Worm (Caenorhabditis elegans) whole organism, L1 larva: ENCODE data around the gene rom-1.

ENCODE experiments used
- C04F5.9 ChIP-seq: sonication (generic microtip); optimal IDR thresholded peaks from 2 replicates; lab custom pipeline; 2016; ENCODE audit warnings: missing genetic modification characterization, missing compliant biosample characterization
- C34B4.2 ChIP-seq: sonication (generic microtip); optimal IDR thresholded peaks from 2 replicates; lab custom pipeline; 2017; ENCODE audit warnings: mild to moderate bottlenecking, missing genetic modification characterization, missing compliant biosample characterization
- F16B12.6 ChIP-seq: fragments of 150-350 bp; optimal IDR thresholded peaks from 2 replicates; lab custom pipeline; 2014; ENCODE audit warnings: missing biosample characterization, missing genetic modification characterization
- alr-1 ChIP-seq: fragments of 200-800 bp; sonication (Bioruptor generic); optimal IDR thresholded peaks from 2 replicates; lab custom pipeline; 2018; ENCODE audit warnings: borderline replicate concordance, mild to moderate bottlenecking, missing genetic modification characterization, missing compliant biosample characterization
- aly-2 ChIP-seq: fragments of 150-350 bp; optimal IDR thresholded peaks from 2 replicates; lab custom pipeline; 2014; ENCODE audit warnings: missing biosample characterization, missing genetic modification characterization
- blmp-1 ChIP-seq: fragments of 150-350 bp; optimal IDR thresholded peaks from 2 replicates; lab custom pipeline; 2014; ENCODE audit warnings: missing biosample characterization, missing genetic modification characterization
- ceh-82 ChIP-seq, 3 experiments: fragments of 150-350 bp in 1 of 3; sonication (generic microtip) in 2 of 3; optimal IDR thresholded peaks; 2 replicates each; lab custom pipeline; 2014 to 2017; ENCODE audit warnings: missing biosample characterization in 3 of 3, missing genetic modification characterization in 3 of 3
- ceh-88 ChIP-seq: fragments of 200-800 bp; sonication (Bioruptor generic); IDR thresholded peaks from 2 replicates; pipeline ENCODE4 v1.3.6; 2022; ENCODE audit warnings: missing genetic modification characterization, missing compliant biosample characterization
- ceh-90 ChIP-seq: sonication (generic microtip); optimal IDR thresholded peaks from 2 replicates; lab custom pipeline; 2016; ENCODE audit warnings: missing genetic modification characterization, missing compliant biosample characterization
- ces-1 ChIP-seq: fragments of 150-350 bp; optimal IDR thresholded peaks from 2 replicates; lab custom pipeline; 2014; ENCODE audit warnings: missing biosample characterization, missing genetic modification reagents, missing genetic modification characterization
- efl-1 ChIP-seq, 4 experiments: fragments of 150-350 bp; optimal IDR thresholded peaks in 3 of 4; peaks in 1 of 4; 1 replicate in 1 of 4; 2 replicates in 3 of 4; lab custom pipeline; 2014; ENCODE audit warnings: missing biosample characterization in 2 of 4, missing genetic modification characterization in 2 of 4, missing genetic modification reagents in 2 of 4
- egl-27 ChIP-seq, 2 experiments: fragments of 150-350 bp in 1 of 2; sonication (generic microtip); optimal IDR thresholded peaks; 3 replicates each; lab custom pipeline; 2017 to 2018; ENCODE audit warnings: missing biosample characterization in 2 of 2, missing genetic modification characterization in 2 of 2, missing genetic modification reagents in 2 of 2
- elt-2 ChIP-seq: sonication (generic microtip); optimal IDR thresholded peaks from 2 replicates; lab custom pipeline; 2016; ENCODE audit warnings: missing genetic modification characterization, mild to moderate bottlenecking, inconsistent platforms, missing compliant biosample characterization, missing genetic modification reagents
- elt-3 ChIP-seq, 6 experiments: fragments of 150-350 bp in 1 of 6; sonication (generic microtip); optimal IDR thresholded peaks; 2 replicates each; lab custom pipeline; 2017 to 2018; ENCODE audit warnings: missing biosample characterization in 6 of 6, missing genetic modification characterization in 6 of 6, inconsistent platforms in 1 of 6
- ets-5 ChIP-seq: fragments of 200-800 bp; sonication (Bioruptor generic); IDR thresholded peaks from 2 replicates; pipeline ENCODE4 v1.3.6; 2022; ENCODE audit warnings: missing genetic modification characterization, missing compliant biosample characterization
- fkh-10 ChIP-seq: sonication (generic microtip); optimal IDR thresholded peaks from 2 replicates; lab custom pipeline; 2017; ENCODE audit warnings: missing biosample characterization, missing genetic modification reagents, missing genetic modification characterization
- fkh-8 ChIP-seq: sonication (generic microtip); optimal IDR thresholded peaks from 2 replicates; lab custom pipeline; 2016; ENCODE audit warnings: mild to moderate bottlenecking, missing genetic modification characterization, missing compliant biosample characterization
- grh-1 ChIP-seq: fragments of 200-800 bp; sonication (Bioruptor generic); IDR thresholded peaks from 2 replicates; pipeline ENCODE4 v1.3.6; 2022; ENCODE audit warnings: missing genetic modification reagents, missing genetic modification characterization, missing compliant biosample characterization
- hlh-4 ChIP-seq: sonication (generic microtip); optimal IDR thresholded peaks from 2 replicates; lab custom pipeline; 2016; ENCODE audit warnings: mild to moderate bottlenecking, missing genetic modification characterization, missing compliant biosample characterization
- irx-1 ChIP-seq: sonication (generic microtip); optimal IDR thresholded peaks from 2 replicates; lab custom pipeline; 2016; ENCODE audit warnings: missing genetic modification characterization, missing compliant biosample characterization
- isw-1 ChIP-seq: fragments of 200-800 bp; sonication (Bioruptor generic); IDR thresholded peaks from 2 replicates; pipeline ENCODE4 v1.3.6; 2022; ENCODE audit warnings: missing genetic modification characterization, missing compliant biosample characterization
- jun-1 ChIP-seq: fragments of 150-350 bp; optimal IDR thresholded peaks from 2 replicates; lab custom pipeline; 2014; ENCODE audit warnings: missing biosample characterization, missing genetic modification reagents, missing genetic modification characterization
- lin-13 ChIP-seq: fragments of 150-350 bp; optimal IDR thresholded peaks from 2 replicates; lab custom pipeline; 2014; ENCODE audit warnings: missing biosample characterization, missing genetic modification reagents, missing genetic modification characterization
- lin-14 ChIP-seq: fragments of 200-800 bp; sonication (Bioruptor generic); optimal IDR thresholded peaks from 2 replicates; lab custom pipeline; 2018; ENCODE audit warnings: mild to moderate bottlenecking, missing genetic modification characterization, moderate library complexity, missing compliant biosample characterization
- lin-15B ChIP-seq: fragments of 150-350 bp; sonication (generic microtip); optimal IDR thresholded peaks from 3 replicates; lab custom pipeline; 2014; ENCODE audit warnings: missing biosample characterization, missing genetic modification characterization
- lin-35 ChIP-seq, 2 experiments: fragments of 150-350 bp; optimal IDR thresholded peaks; 2 replicates each; lab custom pipeline; 2014; ENCODE audit warnings: missing biosample characterization in 2 of 2, missing genetic modification characterization in 2 of 2, missing genetic modification reagents in 2 of 2
- lin-39 ChIP-seq: fragments of 150-350 bp; optimal IDR thresholded peaks from 2 replicates; lab custom pipeline; 2014; ENCODE audit warnings: missing biosample characterization, missing genetic modification reagents, missing genetic modification characterization
- lsy-2 ChIP-seq, 2 experiments: fragments of 150-350 bp; optimal IDR thresholded peaks; 2 replicates each; lab custom pipeline; 2014; ENCODE audit warnings: missing biosample characterization in 2 of 2, missing genetic modification characterization in 2 of 2
- mdl-1 ChIP-seq, 2 experiments: fragments of 150-350 bp; optimal IDR thresholded peaks; 2 replicates each; lab custom pipeline; 2014 to 2017; ENCODE audit warnings: missing biosample characterization in 2 of 2, missing genetic modification characterization in 2 of 2, inconsistent platforms in 1 of 2
- nhr-12 ChIP-seq: sonication (generic microtip); optimal IDR thresholded peaks from 2 replicates; lab custom pipeline; 2017; ENCODE audit warnings: missing biosample characterization, missing genetic modification characterization
- nhr-19 ChIP-seq: fragments of 200-800 bp; sonication (Bioruptor generic); conservative IDR thresholded peaks from 2 replicates; pipeline ENCODE4 v1.3.6; 2022; ENCODE audit warnings: missing genetic modification characterization, missing compliant biosample characterization
- nhr-20 ChIP-seq: sonication (generic microtip); optimal IDR thresholded peaks from 2 replicates; lab custom pipeline; 2016; ENCODE audit warnings: mild to moderate bottlenecking, missing genetic modification characterization, missing compliant biosample characterization
- nhr-237 ChIP-seq: fragments of 150-350 bp; optimal IDR thresholded peaks from 2 replicates; lab custom pipeline; 2014; ENCODE audit warnings: missing biosample characterization, missing genetic modification characterization
- nhr-28 ChIP-seq: fragments of 150-350 bp; optimal IDR thresholded peaks from 2 replicates; lab custom pipeline; 2014; ENCODE audit warnings: missing biosample characterization, missing genetic modification characterization
- nhr-71 ChIP-seq: sonication (generic microtip); optimal IDR thresholded peaks from 2 replicates; lab custom pipeline; 2016; ENCODE audit warnings: mild to moderate bottlenecking, missing genetic modification characterization, moderate library complexity, missing compliant biosample characterization
- nhr-76 ChIP-seq: sonication (generic microtip); optimal IDR thresholded peaks from 2 replicates; lab custom pipeline; 2017; ENCODE audit warnings: missing biosample characterization, missing genetic modification characterization
- nhr-77 ChIP-seq: fragments of 150-350 bp; optimal IDR thresholded peaks from 2 replicates; lab custom pipeline; 2014; ENCODE audit warnings: missing biosample characterization, missing genetic modification characterization
- nhr-90 ChIP-seq: sonication (generic microtip); optimal IDR thresholded peaks from 2 replicates; lab custom pipeline; 2016; ENCODE audit warnings: mild to moderate bottlenecking, missing genetic modification characterization, missing compliant biosample characterization; ENCODE audit not compliant: poor library complexity
- pag-3 ChIP-seq: sonication (generic microtip); optimal IDR thresholded peaks from 2 replicates; lab custom pipeline; 2017; ENCODE audit warnings: missing genetic modification characterization, mild to moderate bottlenecking, missing compliant biosample characterization, antibody characterized with exemption, borderline replicate concordance; ENCODE audit not compliant: insufficient read depth
- pax-3 ChIP-seq: fragments of 200-800 bp; sonication (Bioruptor generic); optimal IDR thresholded peaks from 2 replicates; lab custom pipeline; 2018; ENCODE audit warnings: mild to moderate bottlenecking, missing genetic modification characterization, moderate library complexity, missing compliant biosample characterization
- rnt-1 ChIP-seq: sonication (generic microtip); optimal IDR thresholded peaks from 2 replicates; lab custom pipeline; 2016; ENCODE audit warnings: mild to moderate bottlenecking, missing genetic modification characterization, moderate library complexity, missing compliant biosample characterization
- skn-1 ChIP-seq: fragments of 150-350 bp; optimal IDR thresholded peaks from 2 replicates; lab custom pipeline; 2014; ENCODE audit warnings: missing biosample characterization, missing genetic modification characterization
- snpc-4 ChIP-seq: fragments of 150-350 bp; optimal IDR thresholded peaks from 2 replicates; lab custom pipeline; 2014; ENCODE audit warnings: missing biosample characterization, missing genetic modification characterization
- snu-23 ChIP-seq: sonication (generic microtip); optimal IDR thresholded peaks from 2 replicates; lab custom pipeline; 2016; ENCODE audit warnings: missing genetic modification characterization, missing compliant biosample characterization
- sox-4 ChIP-seq: sonication (generic microtip); optimal IDR thresholded peaks from 2 replicates; lab custom pipeline; 2016; ENCODE audit warnings: missing genetic modification characterization, missing compliant biosample characterization
- swsn-7 ChIP-seq: sonication (generic microtip); optimal IDR thresholded peaks from 2 replicates; lab custom pipeline; 2016; ENCODE audit warnings: missing genetic modification characterization, missing compliant biosample characterization
- unc-30 ChIP-seq: sonication (generic microtip); optimal IDR thresholded peaks from 2 replicates; lab custom pipeline; 2017; ENCODE audit warnings: missing biosample characterization, missing genetic modification characterization
- unc-62 ChIP-seq: fragments of 150-350 bp; optimal IDR thresholded peaks from 2 replicates; lab custom pipeline; 2014; ENCODE audit warnings: missing biosample characterization, missing genetic modification reagents, missing genetic modification characterization
- unc-86 ChIP-seq: sonication (generic microtip); optimal IDR thresholded peaks from 2 replicates; lab custom pipeline; 2016; ENCODE audit warnings: missing genetic modification characterization, missing compliant biosample characterization
- unc-98 ChIP-seq: fragments of 200-800 bp; sonication (Bioruptor generic); IDR thresholded peaks from 2 replicates; pipeline ENCODE4 v1.3.6; 2022; ENCODE audit warnings: missing genetic modification characterization, missing compliant biosample characterization
- xbp-1 ChIP-seq: sonication (generic microtip); optimal IDR thresholded peaks from 2 replicates; lab custom pipeline; 2016; ENCODE audit warnings: missing genetic modification characterization, missing compliant biosample characterization
- ztf-11 ChIP-seq, 2 experiments: sonication (generic microtip); optimal IDR thresholded peaks; 2 replicates each; lab custom pipeline; 2016 to 2017; ENCODE audit warnings: missing genetic modification characterization in 2 of 2, missing biosample characterization in 1 of 2, missing compliant biosample characterization in 1 of 2

Gene rom-1

DNA sequence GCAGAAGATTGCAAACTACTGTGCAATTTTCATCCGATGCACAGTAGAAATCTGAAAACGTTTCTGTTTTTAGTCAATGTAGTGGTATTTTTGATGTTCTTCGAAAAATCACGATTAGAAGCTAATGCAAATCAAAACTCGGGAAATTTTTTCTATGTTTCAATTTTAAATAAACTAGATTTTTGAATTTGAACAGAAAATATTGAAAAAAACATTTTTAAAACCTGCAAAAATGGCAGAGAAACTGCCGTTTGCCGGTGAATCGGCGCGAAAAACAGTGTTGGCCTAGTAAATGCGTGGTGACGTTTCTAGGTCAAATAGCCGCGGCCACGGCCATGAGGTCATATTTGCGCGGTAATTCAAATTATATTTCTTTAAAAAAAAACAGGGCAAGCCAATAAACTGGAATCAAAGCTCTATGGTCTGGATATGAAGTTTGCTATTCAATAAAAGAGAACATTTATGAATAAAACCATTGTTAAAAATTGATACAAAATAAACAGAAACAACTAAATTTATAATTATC is 23.2 kb downstream of the rom-1 start, which contains the start of gene set-2:
Gene set-2 (minus strand): TSS at position 51 of the 526 bp plus-strand sequence.
- TF ChIP-seq fkh-8 = peak; percentile 62
- TF ChIP-seq C04F5.9 (tag; lab: Kevin White, UChicago) = peak; percentile 47
- TF ChIP-seq elt-3 (tag; optimal IDR thresholded peaks at IDR 0.05; lab: Kevin White, UChicago) = no peak
- TF ChIP-seq elt-2 = peak; percentile 1
- no peak for TF ChIP-seq pag-3 (tag; lab: Kevin White, UChicago)
- TF ChIP-seq lsy-2 (tag; optimal IDR thresholded peaks at IDR 0.05; lab: Kevin White, UChicago) = peak; percentile 62 to 76
- TF ChIP-seq efl-1 (optimal IDR thresholded peaks at IDR 0.05; lab: Kevin White, UChicago) = peak; percentile 93 to 95
- TF ChIP-seq efl-1 (GFP tag; optimal IDR thresholded peaks at IDR 0.05 in 1 of 2; lab: Kevin White, UChicago) = peak; percentile 93 to 99
- TF ChIP-seq lin-13 (GFP tag; lab: Kevin White, UChicago) = peak; percentile 39
- no peak for TF ChIP-seq unc-30 (tag; lab: Kevin White, UChicago)
- TF ChIP-seq blmp-1 (tag; lab: Kevin White, UChicago) = peak; percentile 44
- TF ChIP-seq rnt-1 (tag; lab: Kevin White, UChicago) = peak; percentile 97
- TF ChIP-seq snu-23 (GFP tag; lab: Kevin White, UChicago) = peak; percentile 74
- peak; percentile 84 for TF ChIP-seq nhr-71 (tag; lab: Kevin White, UChicago)
- TF ChIP-seq C34B4.2 (tag; lab: Kevin White, UChicago) = no peak
- no peak for TF ChIP-seq nhr-12 (tag; lab: Kevin White, UChicago)
- TF ChIP-seq pax-3 (tag; lab: Kevin White, UChicago) = peak; percentile 78
- peak; percentile 54 for TF ChIP-seq swsn-7 (tag; lab: Kevin White, UChicago)
- TF ChIP-seq lin-15B = peak; percentile 73
- peak; percentile 87 for TF ChIP-seq irx-1
- TF ChIP-seq grh-1 (GFP tag; lab: Robert Waterston, UW) = no peak
- TF ChIP-seq lin-35 (GFP tag; optimal IDR thresholded peaks at IDR 0.05; lab: Kevin White, UChicago) = peak; percentile 95 to 96
- no peak for TF ChIP-seq alr-1 (tag; lab: Kevin White, UChicago)
- TF ChIP-seq lin-39 (tag; lab: Kevin White, UChicago) = no peak
- TF ChIP-seq snpc-4 (tag; lab: Kevin White, UChicago) = peak; percentile 38
- peak; percentile 54 for TF ChIP-seq skn-1 (tag; lab: Kevin White, UChicago)
- TF ChIP-seq aly-2 (tag; lab: Kevin White, UChicago) = peak; percentile 44
- peak; percentile 91 for TF ChIP-seq ceh-90
- peak; percentile 75 for TF ChIP-seq xbp-1 (tag; lab: Kevin White, UChicago)
- peak; percentile 87 for TF ChIP-seq nhr-90 (tag; lab: Kevin White, UChicago)
- TF ChIP-seq unc-98 = peak; percentile 81
- TF ChIP-seq unc-86 (tag; lab: Kevin White, UChicago) = peak; percentile 25
- TF ChIP-seq unc-62 (GFP tag; lab: Kevin White, UChicago) = no peak
- peak; percentile 54 for TF ChIP-seq F16B12.6 (tag; lab: Kevin White, UChicago)
- TF ChIP-seq mdl-1 (tag; optimal IDR thresholded peaks at IDR 0.05; lab: Kevin White, UChicago) = no peak
- TF ChIP-seq isw-1 (GFP tag; lab: Robert Waterston, UW) = peak; percentile 70
- TF ChIP-seq nhr-28 (tag; lab: Kevin White, UChicago) = no peak
- no peak for TF ChIP-seq nhr-76 (tag; lab: Kevin White, UChicago)
- TF ChIP-seq nhr-19 (GFP tag; lab: Robert Waterston, UW) = peak; percentile 76
- TF ChIP-seq nhr-77 (tag; lab: Kevin White, UChicago) = peak; percentile 30
- TF ChIP-seq nhr-237 (tag; lab: Kevin White, UChicago) = no peak
- TF ChIP-seq ceh-88 (GFP tag; lab: Robert Waterston, UW) = no peak
- peak; percentile 70 for TF ChIP-seq sox-4 (tag; lab: Kevin White, UChicago)
- TF ChIP-seq fkh-10 (GFP tag; lab: Kevin White, UChicago) = no peak
- TF ChIP-seq ets-5 = no peak
- peak; percentile 24 for TF ChIP-seq jun-1 (tag; lab: Kevin White, UChicago)
- peak; percentile 16 to 44 (median 27) for TF ChIP-seq ceh-82 (tag; optimal IDR thresholded peaks at IDR 0.05; lab: Kevin White, UChicago)
- TF ChIP-seq nhr-20 = peak; percentile 65
- no peak for TF ChIP-seq ces-1 (GFP tag; lab: Kevin White, UChicago)
- TF ChIP-seq ztf-11 (tag; optimal IDR thresholded peaks at IDR 0.05; lab: Kevin White, UChicago) = peak in 1 of 2 experiments; percentile 88
- TF ChIP-seq egl-27 (tag; optimal IDR thresholded peaks at IDR 0.05; lab: Kevin White, UChicago) = no peak
- no peak for TF ChIP-seq hlh-4 (tag; lab: Kevin White, UChicago)
- TF ChIP-seq lin-14 (GFP tag; lab: Kevin White, UChicago) = peak; percentile 63
